Fruit fly (Drosophila melanogaster): ENCODE measurements around the gene CG44227.

Gene CG44227

DNA sequence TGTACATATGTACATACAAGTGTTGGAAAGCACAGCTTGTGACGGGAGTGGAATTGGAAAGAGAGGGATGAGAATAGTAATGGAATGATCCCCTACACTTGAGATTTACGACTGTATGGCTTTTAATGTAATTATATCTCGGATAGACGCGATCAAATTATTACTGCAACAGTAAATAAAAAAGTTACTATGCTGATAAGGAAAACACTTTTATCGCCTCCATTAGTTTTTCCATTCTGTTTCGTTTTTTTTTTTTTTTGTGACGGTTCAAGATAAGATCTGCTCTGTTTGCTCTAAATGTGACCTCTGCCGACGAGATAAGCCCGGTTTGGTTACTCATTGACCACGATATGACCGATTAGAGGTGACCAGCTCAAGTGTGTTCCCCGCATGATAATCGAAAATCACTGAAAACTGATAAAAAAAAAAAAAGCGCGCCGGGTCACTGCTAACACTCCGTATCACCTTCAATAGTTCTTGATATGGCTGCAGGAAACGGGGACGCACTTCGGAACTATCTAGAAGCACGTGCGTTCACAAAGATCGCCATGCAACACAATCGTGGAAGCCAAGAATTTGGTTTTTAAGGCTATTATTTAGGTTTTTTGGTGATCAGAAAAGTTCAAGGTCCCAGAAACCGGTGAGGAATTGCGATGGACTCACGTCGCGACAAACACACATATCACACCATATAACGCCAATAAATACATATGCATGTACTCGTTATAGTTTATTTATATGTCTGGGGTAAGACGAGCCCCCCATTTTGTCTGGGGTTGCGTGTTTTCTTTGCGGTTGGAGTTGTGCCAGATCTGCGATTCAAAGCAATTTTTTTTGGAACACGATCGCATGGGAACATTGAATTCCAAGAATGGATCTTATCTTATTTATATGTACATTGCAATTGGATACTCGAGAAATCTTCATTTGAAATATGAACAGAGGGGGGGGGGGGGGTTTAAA lies 14.2 kb downstream of the CG44227 start, which contains the start of gene p (continued):
- TF ChIP-seq Hr3 (GFP tag; optimal IDR thresholded peaks at IDR 0.05) (peak; percentile 25), cad (GFP tag; optimal IDR thresholded peaks at IDR 0.05) (no peak), az2 (GFP tag; optimal IDR thresholded peaks at IDR 0.05) (peak; percentile 26), CTCF (GFP tag; optimal IDR thresholded peaks at IDR 0.05) (peak; percentile 11), Antp (GFP tag; optimal IDR thresholded peaks at IDR 0.05) (peak; percentile 19), schlank (tag; optimal IDR thresholded peaks at IDR 0.05) (peak; percentile 47), maf-S (GFP tag; optimal IDR thresholded peaks at IDR 0.05) (no peak), Mad (GFP tag; optimal IDR thresholded peaks at IDR 0.05) (no peak), MTF-1 (GFP tag; optimal IDR thresholded peaks at IDR 0.05; ENCODE audit: borderline replicate concordance) (no peak), Dfd (GFP tag; optimal IDR thresholded peaks at IDR 0.05) (no peak), CG12391 (tag; optimal IDR thresholded peaks at IDR 0.05) (peak; percentile 17), E2f1 (GFP tag; IDR thresholded peaks at IDR 0.05) (no peak), CG14965 (GFP tag; optimal IDR thresholded peaks at IDR 0.05; ENCODE audit: borderline replicate concordance) (no peak), CG10209 (GFP tag; optimal IDR thresholded peaks at IDR 0.05) (peak; percentile 43), Hr39 (optimal IDR thresholded peaks at IDR 0.05) (no peak), Fer1 (GFP tag; optimal IDR thresholded peaks at IDR 0.05) (peak; percentile 63), lab (GFP tag; optimal IDR thresholded peaks at IDR 0.05) (peak; percentile 60), Six4 (GFP tag; optimal IDR thresholded peaks at IDR 0.05) (peak; percentile 24), CG16779 (GFP tag; IDR thresholded peaks at IDR 0.05) (no peak), dpn (GFP tag; optimal IDR thresholded peaks at IDR 0.05) (peak; percentile 36 to 45), CG11085 (GFP tag; IDR thresholded peaks at IDR 0.05) (no peak), ftz-f1 (GFP tag; optimal IDR thresholded peaks at IDR 0.05) (no peak), CG2120 (GFP tag; optimal IDR thresholded peaks at IDR 0.05) (peak; percentile 66), dmrt99B (tag; optimal IDR thresholded peaks at IDR 0.05) (peak; percentile 37), usp (GFP tag; optimal IDR thresholded peaks at IDR 0.05) (no peak), Dp (GFP tag; optimal IDR thresholded peaks at IDR 0.05) (no peak), CG31365 (tag; optimal IDR thresholded peaks at IDR 0.05) (no peak), Gsc (GFP tag; IDR thresholded peaks at IDR 0.05) (no peak), CG11398 (GFP tag; optimal IDR thresholded peaks at IDR 0.05) (peak; percentile 4), esg (GFP tag; conservative IDR thresholded peaks at IDR 0.05) (no peak), CG4360 (GFP tag; IDR thresholded peaks at IDR 0.05) (no peak), CG18764 (GFP tag; optimal IDR thresholded peaks at IDR 0.05) (peak; percentile 27), chinmo (GFP tag; IDR thresholded peaks at IDR 0.05; ENCODE audit: partially characterized antibody) (0 out of 4 replicates have a peak, but pooled peaks have one; percentile 68), CG15073 (GFP tag; optimal IDR thresholded peaks at IDR 0.05) (no peak), CG30431 (GFP tag; optimal IDR thresholded peaks at IDR 0.05) (no peak), ham (GFP tag; IDR thresholded peaks at IDR 0.05) (no peak), bcd (GFP tag; optimal IDR thresholded peaks at IDR 0.05) (peak; percentile 32), cg (GFP tag; optimal IDR thresholded peaks at IDR 0.05) (no peak), fd64A (GFP tag; optimal IDR thresholded peaks at IDR 0.05) (peak; percentile 38), salm (tag; optimal IDR thresholded peaks at IDR 0.05) (peak; percentile 64), mld (GFP tag; IDR thresholded peaks at IDR 0.05; ENCODE audit: partially characterized antibody) (no peak), HmgZ (tag; optimal IDR thresholded peaks at IDR 0.05) (peak; percentile 37), CG10366 (GFP tag; IDR thresholded peaks at IDR 0.05) (no peak), CG13894 (tag; optimal IDR thresholded peaks at IDR 0.05) (peak; percentile 32), Hmx (GFP tag; optimal IDR thresholded peaks at IDR 0.05) (no peak), ro (GFP tag; IDR thresholded peaks at IDR 0.05) (no peak), luna (GFP tag; optimal IDR thresholded peaks at IDR 0.05) (no peak), odd (GFP tag; optimal IDR thresholded peaks at IDR 0.05) (peak; percentile 42), rib (GFP tag; IDR thresholded peaks at IDR 0.05) (peak; percentile 53), hb (GFP tag; IDR thresholded peaks at IDR 0.05; ENCODE audit: partially characterized antibody) (no peak)
